Worm (Caenorhabditis elegans) whole organism, young adult: ENCODE measurements around the gene rps-1.

ENCODE experiments used
- B0019.2 ChIP-seq: fragments of 200-800 bp; sonication (Bioruptor generic); conservative IDR thresholded peaks from 2 replicates; pipeline ENCODE4 v1.3.6; 2022; ENCODE audit warnings: missing genetic modification reagents, missing genetic modification characterization, missing compliant biosample characterization
- B0336.3 ChIP-seq: fragments of 200-800 bp; sonication (Bioruptor generic); IDR thresholded peaks from 2 replicates; pipeline ENCODE4 v1.3.6; 2022; ENCODE audit warnings: missing genetic modification characterization, missing compliant biosample characterization
- D2030.7 ChIP-seq: fragments of 200-800 bp; sonication (Bioruptor generic); IDR thresholded peaks from 2 replicates; pipeline ENCODE4 v1.3.6; 2022; ENCODE audit warnings: missing genetic modification reagents, missing genetic modification characterization, missing compliant biosample characterization
- F10E7.11 ChIP-seq: sonication (generic microtip); optimal IDR thresholded peaks from 2 replicates; lab custom pipeline; 2017; ENCODE audit warnings: mild to moderate bottlenecking, missing genetic modification characterization, moderate library complexity, missing compliant biosample characterization
- F22D6.2 ChIP-seq: sonication (generic microtip); optimal IDR thresholded peaks from 2 replicates; lab custom pipeline; 2016; ENCODE audit warnings: mild to moderate bottlenecking, missing genetic modification characterization, missing compliant biosample characterization
- F49E8.2 ChIP-seq: sonication (generic microtip); optimal IDR thresholded peaks from 3 replicates; lab custom pipeline; 2017; ENCODE audit warnings: missing genetic modification characterization, mild to moderate bottlenecking, missing compliant biosample characterization, antibody characterized with exemption, moderate library complexity; ENCODE audit not compliant: insufficient read depth
- F52B5.7 ChIP-seq: sonication (generic microtip); optimal IDR thresholded peaks from 2 replicates; lab custom pipeline; 2016; ENCODE audit warnings: mild to moderate bottlenecking, missing genetic modification characterization, missing compliant biosample characterization
- F57C9.4 ChIP-seq: sonication (generic microtip); optimal IDR thresholded peaks from 2 replicates; lab custom pipeline; 2017; ENCODE audit warnings: mild to moderate bottlenecking, missing genetic modification characterization, missing compliant biosample characterization
- K11D2.4 ChIP-seq: fragments of 200-800 bp; sonication (Bioruptor generic); IDR thresholded peaks from 2 replicates; pipeline ENCODE4 v1.3.6; 2022; ENCODE audit warnings: missing genetic modification reagents, missing genetic modification characterization, missing compliant biosample characterization
- K12H6.12 ChIP-seq: fragments of 200-800 bp; sonication (Bioruptor generic); optimal IDR thresholded peaks from 2 replicates; lab custom pipeline; 2018; ENCODE audit warnings: mild to moderate bottlenecking, missing genetic modification characterization, missing compliant biosample characterization
- T07F8.4 ChIP-seq: sonication (generic microtip); optimal IDR thresholded peaks from 2 replicates; lab custom pipeline; 2016; ENCODE audit warnings: mild to moderate bottlenecking, missing genetic modification characterization, moderate library complexity, missing compliant biosample characterization
- Y53G8AR.9 ChIP-seq: fragments of 200-800 bp; sonication (Bioruptor generic); conservative IDR thresholded peaks from 2 replicates; pipeline ENCODE4 v1.3.6; 2022; ENCODE audit warnings: missing genetic modification reagents, missing genetic modification characterization, missing compliant biosample characterization
- Y67H2A.10 ChIP-seq: fragments of 200-800 bp; sonication (Bioruptor generic); conservative IDR thresholded peaks from 2 replicates; pipeline ENCODE4 v1.3.6; 2022; ENCODE audit warnings: missing genetic modification reagents, missing genetic modification characterization, missing compliant biosample characterization
- ama-1 ChIP-seq, 3 experiments: fragments of 150-350 bp in 1 of 3; sonication (generic microtip) in 2 of 3; optimal IDR thresholded peaks; 2 replicates each; lab custom pipeline; 2014 to 2018; ENCODE audit warnings: missing biosample characterization in 2 of 3, missing genetic modification characterization in 2 of 3, missing genetic modification reagents in 2 of 3
- aptf-2 ChIP-seq: fragments of 200-800 bp; sonication (Bioruptor generic); conservative IDR thresholded peaks from 2 replicates; pipeline ENCODE4 v1.3.6; 2022; ENCODE audit warnings: missing genetic modification reagents, missing genetic modification characterization, missing compliant biosample characterization
- athp-1 ChIP-seq: sonication (generic microtip); optimal IDR thresholded peaks from 2 replicates; lab custom pipeline; 2017; ENCODE audit warnings: mild to moderate bottlenecking, missing genetic modification characterization, missing compliant biosample characterization
- ceh-79 ChIP-seq: sonication (generic microtip); optimal IDR thresholded peaks from 2 replicates; lab custom pipeline; 2017; ENCODE audit warnings: mild to moderate bottlenecking, missing genetic modification characterization, missing compliant biosample characterization
- chd-7 ChIP-seq: sonication (generic microtip); optimal IDR thresholded peaks from 2 replicates; lab custom pipeline; 2016; ENCODE audit warnings: mild to moderate bottlenecking, missing genetic modification characterization, moderate library complexity, missing compliant biosample characterization
- die-1 ChIP-seq: sonication (generic microtip); optimal IDR thresholded peaks from 2 replicates; lab custom pipeline; 2016; ENCODE audit warnings: missing genotype, mild to moderate bottlenecking, missing genetic modification characterization, missing compliant biosample characterization
- dpff-1 ChIP-seq: sonication (generic microtip); optimal IDR thresholded peaks from 2 replicates; lab custom pipeline; 2017; ENCODE audit warnings: mild to moderate bottlenecking, missing genetic modification characterization, missing compliant biosample characterization
- him-1 ChIP-seq: sonication (generic microtip); optimal IDR thresholded peaks from 2 replicates; lab custom pipeline; 2016; ENCODE audit warnings: missing genotype, missing genetic modification reagents, missing genetic modification characterization, missing compliant biosample characterization
- hlh-26 ChIP-seq: fragments of 200-800 bp; sonication (Bioruptor generic); conservative IDR thresholded peaks from 2 replicates; pipeline ENCODE4 v1.3.6; 2022; ENCODE audit warnings: missing genetic modification reagents, missing genetic modification characterization, missing compliant biosample characterization
- hrde-1 ChIP-seq: sonication (generic microtip); optimal IDR thresholded peaks from 2 replicates; lab custom pipeline; 2016; ENCODE audit warnings: missing genetic modification characterization, mild to moderate bottlenecking, missing compliant biosample characterization, moderate library complexity, missing genotype, missing genetic modification reagents, borderline replicate concordance
- lag-1 ChIP-seq: fragments of 200-800 bp; sonication (Bioruptor generic); IDR thresholded peaks from 2 replicates; pipeline ENCODE4 v1.3.6; 2022; ENCODE audit warnings: missing genetic modification reagents, missing genetic modification characterization, missing compliant biosample characterization
- let-526 ChIP-seq: fragments of 200-800 bp; sonication (Bioruptor generic); IDR thresholded peaks from 2 replicates; pipeline ENCODE4 v1.3.6; 2022; ENCODE audit warnings: missing genetic modification reagents, missing genetic modification characterization, missing compliant biosample characterization
- lin-35 ChIP-seq, 3 experiments: fragments of 150-350 bp in 2 of 3; sonication (generic microtip) in 1 of 3; optimal IDR thresholded peaks; 2 replicates each; lab custom pipeline; 2014 to 2018; ENCODE audit warnings: missing biosample characterization in 3 of 3, missing genetic modification characterization in 3 of 3, missing genetic modification reagents in 3 of 3
- madf-3 ChIP-seq: fragments of 200-800 bp; sonication (Bioruptor generic); IDR thresholded peaks from 2 replicates; pipeline ENCODE4 v1.3.6; 2022; ENCODE audit warnings: missing genetic modification reagents, missing genetic modification characterization, missing compliant biosample characterization
- madf-6 ChIP-seq: fragments of 200-800 bp; sonication (Bioruptor generic); IDR thresholded peaks from 2 replicates; pipeline ENCODE4 v1.3.6; 2022; ENCODE audit warnings: missing genetic modification reagents, missing genetic modification characterization, missing compliant biosample characterization
- mcd-1 ChIP-seq: fragments of 200-800 bp; sonication (Bioruptor generic); IDR thresholded peaks from 2 replicates; pipeline ENCODE4 v1.3.6; 2022; ENCODE audit warnings: missing genetic modification reagents, missing genetic modification characterization, missing compliant biosample characterization
- nfya-1 ChIP-seq: sonication (generic microtip); optimal IDR thresholded peaks from 2 replicates; lab custom pipeline; 2017; ENCODE audit warnings: antibody characterized with exemption, missing compliant biosample characterization, missing genetic modification characterization, borderline replicate concordance; ENCODE audit not compliant: insufficient read depth
- nfya-2 ChIP-seq: fragments of 200-800 bp; sonication (Bioruptor generic); IDR thresholded peaks from 2 replicates; pipeline ENCODE4 v1.3.6; 2022; ENCODE audit warnings: missing genetic modification reagents, missing genetic modification characterization, missing compliant biosample characterization
- nhr-179 ChIP-seq: sonication (generic microtip); optimal IDR thresholded peaks from 2 replicates; lab custom pipeline; 2016; ENCODE audit warnings: mild to moderate bottlenecking, missing genetic modification characterization, missing compliant biosample characterization
- nhr-80 ChIP-seq: sonication (generic microtip); optimal IDR thresholded peaks from 2 replicates; lab custom pipeline; 2016; ENCODE audit warnings: missing genetic modification characterization, missing compliant biosample characterization
- pha-4 ChIP-seq: fragments of 150-350 bp; sonication (generic microtip); optimal IDR thresholded peaks from 2 replicates; lab custom pipeline; 2014; ENCODE audit warnings: missing biosample characterization, missing genetic modification reagents, missing genetic modification characterization
- rec-8 ChIP-seq, 2 experiments: sonication (generic microtip); optimal IDR thresholded peaks; 2 replicates each; lab custom pipeline; 2016; ENCODE audit warnings: mild to moderate bottlenecking in 2 of 2, missing genetic modification characterization in 2 of 2, missing genetic modification reagents in 2 of 2, missing genotype in 2 of 2, missing biosample characterization in 1 of 2, missing compliant biosample characterization in 1 of 2, moderate library complexity in 1 of 2
- sdz-38 ChIP-seq: sonication (generic microtip); optimal IDR thresholded peaks from 2 replicates; lab custom pipeline; 2016; ENCODE audit warnings: missing genotype, missing genetic modification characterization, missing compliant biosample characterization
- sea-2 ChIP-seq: fragments of 200-800 bp; sonication (Bioruptor generic); IDR thresholded peaks from 2 replicates; pipeline ENCODE4 v1.3.6; 2022; ENCODE audit warnings: missing genetic modification characterization, missing compliant biosample characterization
- snpc-1.3 ChIP-seq: sonication (generic microtip); optimal IDR thresholded peaks from 2 replicates; lab custom pipeline; 2017; ENCODE audit warnings: missing genetic modification characterization, mild to moderate bottlenecking, missing compliant biosample characterization, antibody characterized with exemption, moderate library complexity, missing genotype, missing genetic modification reagents; ENCODE audit not compliant: insufficient read depth
- somi-1 ChIP-seq: fragments of 200-800 bp; sonication (Bioruptor generic); optimal IDR thresholded peaks from 2 replicates; lab custom pipeline; 2018; ENCODE audit warnings: mild to moderate bottlenecking, missing genetic modification characterization, missing compliant biosample characterization
- tbx-9 ChIP-seq: sonication (generic microtip); optimal IDR thresholded peaks from 2 replicates; lab custom pipeline; 2016; ENCODE audit warnings: borderline replicate concordance, missing genetic modification characterization, inconsistent platforms, missing compliant biosample characterization
- tlf-1 ChIP-seq: fragments of 200-800 bp; sonication (Bioruptor generic); optimal IDR thresholded peaks from 2 replicates; lab custom pipeline; 2018; ENCODE audit warnings: mild to moderate bottlenecking, missing genetic modification characterization, missing compliant biosample characterization
- zim-3 ChIP-seq: sonication (generic microtip); optimal IDR thresholded peaks from 2 replicates; lab custom pipeline; 2017; ENCODE audit warnings: mild to moderate bottlenecking, missing genetic modification characterization, moderate library complexity, missing compliant biosample characterization
- ztf-28 ChIP-seq: fragments of 200-800 bp; sonication (Bioruptor generic); IDR thresholded peaks from 2 replicates; pipeline ENCODE4 v1.3.6; 2022; ENCODE audit warnings: missing genetic modification reagents, missing genetic modification characterization, missing compliant biosample characterization
- ztf-6 ChIP-seq: fragments of 200-800 bp; sonication (Bioruptor generic); IDR thresholded peaks from 2 replicates; pipeline ENCODE4 v1.3.6; 2022; ENCODE audit warnings: missing genetic modification reagents, missing genetic modification characterization, missing compliant biosample characterization

rps-1 gene

ce11 chrIII:4449893-4450579 is 25.7 kb upstream of the rps-1 start, which contains the start of gene ceh-43 (continued):
- TF ChIP-seq pha-4, result no peak
- TF ChIP-seq F49E8.2 (tag; lab: Kevin White, UChicago), result no peak
- no peak for TF ChIP-seq ama-1 (optimal IDR thresholded peaks at IDR 0.05; lab: Kevin White, UChicago)
- no peak for TF ChIP-seq ama-1 (GFP tag; optimal IDR thresholded peaks at IDR 0.05; lab: Kevin White, UChicago)
- peak in 1 of 2 experiments; percentile 11 for TF ChIP-seq rec-8 (tag; optimal IDR thresholded peaks at IDR 0.05; lab: Kevin White, UChicago)
- TF ChIP-seq Y53G8AR.9 (GFP tag; lab: Robert Waterston, UW), result no peak
- TF ChIP-seq sea-2 (GFP tag; lab: Robert Waterston, UW), result no peak
- no peak for TF ChIP-seq sdz-38
- TF ChIP-seq nhr-179 (tag; lab: Kevin White, UChicago), result no peak
- no peak for TF ChIP-seq K12H6.12 (tag; lab: Kevin White, UChicago)
- no peak for TF ChIP-seq F22D6.2 (tag; lab: Kevin White, UChicago)
- no peak for TF ChIP-seq hlh-26 (GFP tag; lab: Robert Waterston, UW)
- no peak for TF ChIP-seq ztf-6 (GFP tag; lab: Robert Waterston, UW)
- no peak for TF ChIP-seq lag-1 (GFP tag; lab: Robert Waterston, UW)
- TF ChIP-seq nfya-2 (GFP tag; lab: Robert Waterston, UW), result no peak
- TF ChIP-seq die-1 (tag; lab: Kevin White, UChicago), result peak; percentile 35
- no peak for TF ChIP-seq dpff-1
- TF ChIP-seq somi-1, result no peak
- no peak for TF ChIP-seq tbx-9
- TF ChIP-seq mcd-1 (GFP tag; lab: Robert Waterston, UW), result no peak
- peak; percentile 46 for TF ChIP-seq him-1 (tag; lab: Kevin White, UChicago)
- no peak for TF ChIP-seq Y67H2A.10 (GFP tag; lab: Robert Waterston, UW)
- no peak for TF ChIP-seq lin-35 (GFP tag; optimal IDR thresholded peaks at IDR 0.05; lab: Kevin White, UChicago)
- TF ChIP-seq hrde-1 (tag; lab: Kevin White, UChicago), result no peak
- no peak for TF ChIP-seq B0336.3 (GFP tag; lab: Robert Waterston, UW)
- no peak for TF ChIP-seq zim-3 (tag; lab: Kevin White, UChicago)
- no peak for TF ChIP-seq tlf-1 (GFP tag; lab: Kevin White, UChicago)
- TF ChIP-seq aptf-2 (GFP tag; lab: Robert Waterston, UW), result no peak
- no peak for TF ChIP-seq T07F8.4 (tag; lab: Kevin White, UChicago)
- TF ChIP-seq F52B5.7 (tag; lab: Kevin White, UChicago), result no peak
- TF ChIP-seq athp-1, result no peak
- TF ChIP-seq madf-3 (GFP tag; lab: Robert Waterston, UW), result 0 out of 2 replicates have a peak, but pooled peaks have one; percentile 44

ce11 chrIII:4450773-4451423 is 24.8 kb upstream of the rps-1 start:
- TF ChIP-seq let-526 (GFP tag; lab: Robert Waterston, UW), result no peak
- no peak for TF ChIP-seq hrde-1 (tag; lab: Kevin White, UChicago)
- TF ChIP-seq B0019.2 (GFP tag; lab: Robert Waterston, UW), result no peak
- TF ChIP-seq D2030.7 (GFP tag; lab: Robert Waterston, UW), result no peak
- TF ChIP-seq F52B5.7 (tag; lab: Kevin White, UChicago), result no peak
- no peak for TF ChIP-seq F10E7.11 (tag; lab: Kevin White, UChicago)
- TF ChIP-seq snpc-1.3, result no peak
- TF ChIP-seq K11D2.4 (GFP tag; lab: Robert Waterston, UW), result no peak
- TF ChIP-seq nfya-1 (tag; lab: Kevin White, UChicago), result no peak
- no peak for TF ChIP-seq ama-1 (optimal IDR thresholded peaks at IDR 0.05; lab: Kevin White, UChicago)
- no peak for TF ChIP-seq ama-1 (GFP tag; optimal IDR thresholded peaks at IDR 0.05; lab: Kevin White, UChicago)
- TF ChIP-seq ceh-79 (tag; lab: Kevin White, UChicago), result no peak
- no peak for TF ChIP-seq madf-6
- no peak for TF ChIP-seq chd-7 (tag; lab: Kevin White, UChicago)
- no peak for TF ChIP-seq sdz-38
- no peak for TF ChIP-seq nfya-2 (GFP tag; lab: Robert Waterston, UW)
- no peak for TF ChIP-seq nhr-80
- no peak for TF ChIP-seq ztf-28
- TF ChIP-seq F57C9.4 (tag; lab: Kevin White, UChicago), result no peak
